Fruit fly (Drosophila melanogaster): Measurements from ENCODE around the gene CG46306.

CG46306 gene

dm6 chrX:16821216-16821615, 14.1 kb downstream of the CG46306 start (continued):
- TF ChIP-seq CG9139 (GFP tag; optimal IDR thresholded peaks at IDR 0.05) (no peak), net (GFP tag; optimal IDR thresholded peaks at IDR 0.05) (peak; percentile 12), CG8119 (GFP tag; IDR thresholded peaks at IDR 0.05) (peak; percentile 62; the same call in 2 of the 3 replicates), Gug (GFP tag; IDR thresholded peaks at IDR 0.05) (no peak), CG15336 (GFP tag; IDR thresholded peaks at IDR 0.05) (peak; percentile 70), CG16779 (tag; optimal IDR thresholded peaks at IDR 0.05) (no peak), pdm3 (GFP tag; optimal IDR thresholded peaks at IDR 0.05) (peak; percentile 35), Hr38 (GFP tag; optimal IDR thresholded peaks at IDR 0.05) (no peak), salr (GFP tag; optimal IDR thresholded peaks at IDR 0.05) (no peak), Sox15 (GFP tag; optimal IDR thresholded peaks at IDR 0.05) (no peak), CG6808 (GFP tag; optimal IDR thresholded peaks at IDR 0.05) (no peak), vri (GFP tag; optimal IDR thresholded peaks at IDR 0.05) (no peak), Sox14 (GFP tag; optimal IDR thresholded peaks at IDR 0.05) (no peak), topi (GFP tag; optimal IDR thresholded peaks at IDR 0.05) (no peak), Blimp-1 (GFP tag; optimal IDR thresholded peaks at IDR 0.05) (no peak)

- TF ChIP-seq CG34406 (GFP tag; optimal IDR thresholded peaks at IDR 0.05) (no peak), Hr38 (GFP tag; optimal IDR thresholded peaks at IDR 0.05) (no peak), CG11762 (GFP tag; optimal IDR thresholded peaks at IDR 0.05; ENCODE audit: insufficient read depth) (no peak), fd85E (GFP tag; optimal IDR thresholded peaks at IDR 0.05) (no peak), dac (GFP tag; optimal IDR thresholded peaks at IDR 0.05) (no peak), Gug (GFP tag; IDR thresholded peaks at IDR 0.05) (no peak), CG15336 (GFP tag; IDR thresholded peaks at IDR 0.05) (no peak), CG3919 (GFP tag; optimal IDR thresholded peaks at IDR 0.05) (no peak), CG4318 (GFP tag; optimal IDR thresholded peaks at IDR 0.05) (no peak), Met (GFP tag; optimal IDR thresholded peaks at IDR 0.05) (no peak)
Observed at dm6 chrX:16820665-16821064, 14.7 kb downstream of the CG46306 start.

- TF ChIP-seq Sox15 (GFP tag; optimal IDR thresholded peaks at IDR 0.05) = no peak
- TF ChIP-seq svp (GFP tag) = peak; percentile 92
- TF ChIP-seq Lpt (GFP tag; optimal IDR thresholded peaks at IDR 0.05) = no peak
- TF ChIP-seq CG32006 (GFP tag; optimal IDR thresholded peaks at IDR 0.05) = no peak
- no peak for TF ChIP-seq Hr38 (GFP tag; optimal IDR thresholded peaks at IDR 0.05)
- TF ChIP-seq OdsH (GFP tag; optimal IDR thresholded peaks at IDR 0.05) = no peak
- TF ChIP-seq esn (GFP tag; optimal IDR thresholded peaks at IDR 0.05) = no peak
- TF ChIP-seq fd59A (GFP tag; optimal IDR thresholded peaks at IDR 0.05) = no peak
Observed at dm6 chrX:16818186-16818585, 17.1 kb downstream of the CG46306 start.

- TF ChIP-seq CG34406 (GFP tag; optimal IDR thresholded peaks at IDR 0.05) (no peak), Met (GFP tag; optimal IDR thresholded peaks at IDR 0.05) (no peak), CG8632 (GFP tag; optimal IDR thresholded peaks at IDR 0.05) (no peak), svp (GFP tag) (peak; percentile 43), OdsH (GFP tag; optimal IDR thresholded peaks at IDR 0.05) (no peak), CG8119 (GFP tag; IDR thresholded peaks at IDR 0.05) (no peak), Sox102F (GFP tag; optimal IDR thresholded peaks at IDR 0.05) (no peak), Sox14 (GFP tag; optimal IDR thresholded peaks at IDR 0.05) (no peak), CG10631 (GFP tag; optimal IDR thresholded peaks at IDR 0.05) (no peak), fkh (GFP tag; optimal IDR thresholded peaks at IDR 0.05) (no peak), CG9139 (GFP tag; optimal IDR thresholded peaks at IDR 0.05) (no peak), eg (GFP tag; IDR thresholded peaks at IDR 0.05) (0 out of 3 replicates have a peak, but pooled peaks have one; percentile 9), Ets21C (GFP tag; optimal IDR thresholded peaks at IDR 0.05) (no peak), Eip75B (GFP tag; optimal IDR thresholded peaks at IDR 0.05) (no peak), CG32006 (GFP tag; optimal IDR thresholded peaks at IDR 0.05) (peak; percentile 30), ss (GFP tag; optimal IDR thresholded peaks at IDR 0.05) (no peak), Eip78C (GFP tag) (peak; percentile 54)
Observed at dm6 chrX:16816500-16816899, 18.8 kb downstream of the CG46306 start.
